Fruit fly (Drosophila melanogaster): ENCODE results near the gene CG6592.

The CG6592 gene

DNA sequence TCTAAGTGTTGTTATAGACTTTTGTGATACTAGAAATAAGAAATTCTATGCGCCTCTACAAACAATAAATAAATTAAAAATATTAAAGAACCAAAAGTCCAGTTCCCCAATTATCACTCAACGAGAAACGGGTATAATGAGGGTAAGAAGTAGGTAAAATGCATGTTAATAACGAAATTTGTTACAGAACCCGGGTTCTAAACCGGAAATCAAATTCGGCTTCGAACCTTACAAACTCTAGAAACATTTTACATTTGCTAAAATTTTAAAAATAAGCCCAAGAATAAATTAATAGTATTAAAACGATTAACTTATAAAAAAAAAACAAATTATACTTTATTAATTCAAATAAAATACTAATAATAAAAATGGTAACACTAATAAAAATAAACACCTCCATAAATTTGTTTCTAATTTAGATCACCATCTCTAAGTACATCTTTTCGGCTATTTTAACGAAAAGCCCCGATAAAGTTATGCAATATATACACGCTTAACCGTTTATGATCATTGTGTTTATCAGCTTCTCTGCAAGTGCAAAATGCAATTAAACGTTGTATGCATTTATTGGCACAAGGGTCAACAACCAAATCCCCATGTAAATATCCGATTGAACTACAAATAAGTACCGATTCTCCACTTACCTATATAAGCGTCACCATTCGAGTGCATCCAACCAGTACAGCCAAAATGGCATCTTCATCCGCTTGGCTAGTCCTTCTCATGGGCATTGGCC, 12.2 kb downstream of the CG6592 start, which contains the start of gene CG6602 (continued):
- no peak for TF ChIP-seq Atf3 (GFP tag; optimal IDR thresholded peaks at IDR 0.05)
- peak; percentile 54 for TF ChIP-seq CG7928 (GFP tag; optimal IDR thresholded peaks at IDR 0.05)
- TF ChIP-seq dati (GFP tag; IDR thresholded peaks at IDR 0.05) = peak; percentile 71
- TF ChIP-seq CG2202 (tag; optimal IDR thresholded peaks at IDR 0.05) = peak; percentile 23
- TF ChIP-seq CG6765 (GFP tag; optimal IDR thresholded peaks at IDR 0.05) = peak; percentile 80
- no peak for TF ChIP-seq CG4360 (GFP tag; IDR thresholded peaks at IDR 0.05)
- TF ChIP-seq CG8388 (GFP tag; optimal IDR thresholded peaks at IDR 0.05) = peak; percentile 32
- TF ChIP-seq ranshi (GFP tag; IDR thresholded peaks at IDR 0.05) = peak; percentile 83
- peak; percentile 81 for TF ChIP-seq Ptx1 (GFP tag; IDR thresholded peaks at IDR 0.05)
- TF ChIP-seq mld (GFP tag; IDR thresholded peaks at IDR 0.05; ENCODE audit: partially characterized antibody) = no peak
- peak; percentile 25 for TF ChIP-seq CG8290 (GFP tag; optimal IDR thresholded peaks at IDR 0.05)
- TF ChIP-seq CG8290 (tag; optimal IDR thresholded peaks at IDR 0.05) = peak in 1 of 2 experiments; percentile 67
- peak; percentile 64 for TF ChIP-seq CG33213 (GFP tag; optimal IDR thresholded peaks at IDR 0.05)
- no peak for TF ChIP-seq kay (GFP tag; optimal IDR thresholded peaks at IDR 0.05)
- no peak for TF ChIP-seq prd (optimal IDR thresholded peaks at IDR 0.05)
- TF ChIP-seq prd (GFP tag; IDR thresholded peaks at IDR 0.05) = peak; percentile 42; the same call in 2 of the 3 replicates
- 0 out of 3 replicates have a peak, but pooled peaks have one; percentile 9 for TF ChIP-seq so (GFP tag; IDR thresholded peaks at IDR 0.05)
- no peak for TF ChIP-seq CG2712 (tag; optimal IDR thresholded peaks at IDR 0.05)
- TF ChIP-seq CG6683 (GFP tag; optimal IDR thresholded peaks at IDR 0.05) = peak; percentile 72
- peak; percentile 83 for TF ChIP-seq CG3281 (GFP tag; optimal IDR thresholded peaks at IDR 0.05)
- no peak for TF ChIP-seq CG3838 (GFP tag; optimal IDR thresholded peaks at IDR 0.05)
- peak; percentile 66 for TF ChIP-seq onecut (GFP tag; IDR thresholded peaks at IDR 0.05)
- TF ChIP-seq sug (tag; optimal IDR thresholded peaks at IDR 0.05) = peak; percentile 45
- TF ChIP-seq amos (GFP tag; IDR thresholded peaks at IDR 0.05; ENCODE audit: partially characterized antibody) = peak; percentile 30
- TF ChIP-seq pum (GFP tag; optimal IDR thresholded peaks at IDR 0.05) = no peak
- TF ChIP-seq YL-1 (GFP tag; optimal IDR thresholded peaks at IDR 0.05) = peak; percentile 41
- TF ChIP-seq tx (GFP tag; optimal IDR thresholded peaks at IDR 0.05) = no peak
- TF ChIP-seq CG13287 (GFP tag; IDR thresholded peaks at IDR 0.05; ENCODE audit: partially characterized antibody) = no peak
- peak; percentile 23 for TF ChIP-seq CG8281 (tag; optimal IDR thresholded peaks at IDR 0.05)
- TF ChIP-seq rib (GFP tag; IDR thresholded peaks at IDR 0.05) = peak; percentile 40; the same call in 1 of the 2 replicates
- peak; percentile 64 for TF ChIP-seq CG12104 (GFP tag; optimal IDR thresholded peaks at IDR 0.05)
- peak; percentile 53 for TF ChIP-seq CoRest (tag; optimal IDR thresholded peaks at IDR 0.05)
- TF ChIP-seq sens (GFP tag) = peak; percentile 90
- TF ChIP-seq CG17328 (GFP tag; IDR thresholded peaks at IDR 0.05) = peak; percentile 81
- peak; percentile 52 for TF ChIP-seq mam (GFP tag; optimal IDR thresholded peaks at IDR 0.05)
- TF ChIP-seq trem (tag; optimal IDR thresholded peaks at IDR 0.05) = peak; percentile 34
- peak; percentile 77 for TF ChIP-seq CG1024 (GFP tag; IDR thresholded peaks at IDR 0.05)
- TF ChIP-seq CG9876 (GFP tag; optimal IDR thresholded peaks at IDR 0.05) = peak; percentile 78
- TF ChIP-seq gro (GFP tag; optimal IDR thresholded peaks at IDR 0.05) = peak; percentile 37
- TF ChIP-seq CG10654 (GFP tag; optimal IDR thresholded peaks at IDR 0.05) = peak; percentile 83
- peak; percentile 79 for TF ChIP-seq HLH3B (GFP tag; IDR thresholded peaks at IDR 0.05)
- no peak for TF ChIP-seq CG12769 (tag; optimal IDR thresholded peaks at IDR 0.05)
- TF ChIP-seq CG15011 (GFP tag; optimal IDR thresholded peaks at IDR 0.05) = peak; percentile 60
- TF ChIP-seq CG12155 (GFP tag; optimal IDR thresholded peaks at IDR 0.05) = peak; percentile 29
- TF ChIP-seq CG10321 (GFP tag; IDR thresholded peaks at IDR 0.05) = peak; percentile 25; the same call in 1 of the 2 replicates
- peak; percentile 48 for TF ChIP-seq CG9609 (GFP tag; optimal IDR thresholded peaks at IDR 0.05)
- TF ChIP-seq Gsc (GFP tag; IDR thresholded peaks at IDR 0.05) = no peak
- TF ChIP-seq Sry-δ (GFP tag; optimal IDR thresholded peaks at IDR 0.05) = peak; percentile 30
- TF ChIP-seq CG3726 (GFP tag; IDR thresholded peaks at IDR 0.05) = peak; percentile 25; the same call in 1 of the 3 replicates
- TF ChIP-seq CG3065 (GFP tag; optimal IDR thresholded peaks at IDR 0.05) = peak; percentile 36
- peak; percentile 83 for TF ChIP-seq ase (GFP tag; IDR thresholded peaks at IDR 0.05)

All from whole organism, embryonic.